Worm (Caenorhabditis elegans): Measurements from ENCODE around the gene T13H5.8.

T13H5.8 gene

ce11 chrII:8480166-8480565 lies 38.1 kb upstream of the T13H5.8 start, which contains the start of gene lact-4:
Gene lact-4 (minus strand): TSS chrII:8480478.
- no peak for TF ChIP-seq php-3 (GFP tag; IDR thresholded peaks at IDR 0.05)
- TF ChIP-seq lsy-2 (tag; optimal IDR thresholded peaks at IDR 0.05): no peak
- peak in 1 of 2 experiments; percentile 11 for TF ChIP-seq unc-62 (GFP tag; optimal IDR thresholded peaks at IDR 0.05 in 1 of 2)
- TF ChIP-seq unc-62 (tag; optimal IDR thresholded peaks at IDR 0.05): no peak
- peak; percentile 93 for TF ChIP-seq aha-1 (tag)
- 0 out of 2 replicates have a peak, but pooled peaks have one; percentile 8 for TF ChIP-seq Y105C5A.15 (GFP tag; IDR thresholded peaks at IDR 0.05)
- TF ChIP-seq spr-3 (GFP tag; optimal IDR thresholded peaks at IDR 0.05): no peak
- TF ChIP-seq D1046.2 (GFP tag; IDR thresholded peaks at IDR 0.05): no peak
- TF ChIP-seq tag-97 (GFP tag; IDR thresholded peaks at IDR 0.05): no peak
- TF ChIP-seq ceh-62 (tag; optimal IDR thresholded peaks at IDR 0.05): no peak

DNA sequence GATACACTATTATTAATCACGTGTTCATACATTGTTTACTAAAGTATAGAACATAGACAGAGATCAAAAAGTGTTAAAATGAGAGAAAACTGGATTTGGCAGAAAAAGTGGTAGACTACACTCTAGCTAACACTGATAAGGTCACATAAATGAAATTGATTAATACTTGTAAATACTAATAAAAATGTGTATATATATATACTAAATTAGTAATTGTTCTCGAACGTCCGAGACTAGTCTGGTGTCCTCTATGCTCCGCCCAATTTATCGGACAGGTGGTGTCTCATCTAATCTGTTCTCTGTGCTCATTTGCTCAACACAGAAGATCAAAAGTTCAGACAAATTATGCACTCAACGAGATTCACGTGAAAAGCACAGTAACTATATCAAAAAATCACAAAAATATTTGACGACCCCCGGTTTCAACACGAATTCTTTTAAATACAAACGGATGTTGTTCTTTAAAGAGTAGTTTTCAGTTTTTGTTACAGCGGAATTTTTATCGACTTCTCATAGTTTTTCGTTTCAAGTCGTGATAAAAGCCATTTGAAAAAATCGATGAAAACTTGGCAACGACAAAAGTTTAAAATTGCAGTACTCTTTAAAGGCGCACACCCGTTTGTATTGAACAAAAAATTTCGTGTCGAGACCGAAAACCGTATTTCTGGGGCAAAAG lies 37.1 kb upstream of the T13H5.8 start:
- TF ChIP-seq nhr-10 (tag; optimal IDR thresholded peaks at IDR 0.05) (no peak), hlh-11 (tag; optimal IDR thresholded peaks at IDR 0.05) (peak; percentile 60), nhr-41 (GFP tag; IDR thresholded peaks at IDR 0.05) (no peak), tra-1 (GFP tag; IDR thresholded peaks at IDR 0.05) (0 out of 2 replicates have a peak, but pooled peaks have one; percentile 23), Y75B8A.6 (GFP tag; IDR thresholded peaks at IDR 0.05) (0 out of 2 replicates have a peak, but pooled peaks have one; percentile 41), spr-3 (GFP tag; optimal IDR thresholded peaks at IDR 0.05) (no peak), daf-16 (GFP tag; optimal IDR thresholded peaks at IDR 0.05) (peak in 1 of 2 experiments; percentile 87), daf-16 (tag; optimal IDR thresholded peaks at IDR 0.05) (peak; percentile 70), nhr-6 (tag; optimal IDR thresholded peaks at IDR 0.05) (no peak), unc-62 (GFP tag; optimal IDR thresholded peaks at IDR 0.05 in 1 of 2) (peak in 1 of 2 experiments; percentile 5), unc-62 (tag; optimal IDR thresholded peaks at IDR 0.05) (no peak), nhr-102 (tag; optimal IDR thresholded peaks at IDR 0.05) (peak; percentile 40), hmg-1.1 (GFP tag; IDR thresholded peaks at IDR 0.05) (no peak), nhr-77 (tag; optimal IDR thresholded peaks at IDR 0.05) (peak; percentile 39), ceh-82 (tag; optimal IDR thresholded peaks at IDR 0.05) (no peak), saeg-2 (GFP tag; IDR thresholded peaks at IDR 0.05) (no peak), dmd-6 (GFP tag; IDR thresholded peaks at IDR 0.05) (peak; percentile 72), lin-13 (GFP tag; optimal IDR thresholded peaks at IDR 0.05) (no peak), F26F4.8 (GFP tag; conservative IDR thresholded peaks at IDR 0.05) (no peak), ztf-7 (tag; optimal IDR thresholded peaks at IDR 0.05) (no peak), daf-8 (GFP tag; IDR thresholded peaks at IDR 0.05) (no peak), sdz-12 (GFP tag; optimal IDR thresholded peaks at IDR 0.05) (no peak), lir-3 (tag; optimal IDR thresholded peaks at IDR 0.05) (no peak), R02D3.7 (tag; optimal IDR thresholded peaks at IDR 0.05) (no peak), mxl-2 (GFP tag; conservative IDR thresholded peaks at IDR 0.05) (peak; percentile 83), nhr-48 (tag; optimal IDR thresholded peaks at IDR 0.05) (peak; percentile 56), lim-7 (GFP tag; IDR thresholded peaks at IDR 0.05) (no peak), F10B5.3 (tag; optimal IDR thresholded peaks at IDR 0.05) (no peak), lin-38 (GFP tag; IDR thresholded peaks at IDR 0.05) (0 out of 2 replicates have a peak, but pooled peaks have one; percentile 27), nhr-237 (tag; optimal IDR thresholded peaks at IDR 0.05) (no peak), aly-2 (tag; optimal IDR thresholded peaks at IDR 0.05) (no peak), aha-1 (tag) (peak; percentile 98), lsy-2 (tag; optimal IDR thresholded peaks at IDR 0.05) (peak in 1 of 2 experiments; percentile 52), ztf-11 (tag; optimal IDR thresholded peaks at IDR 0.05) (no peak), hlh-30 (tag; optimal IDR thresholded peaks at IDR 0.05; ENCODE audit: insufficient read depth) (peak; percentile 40), ZK546.5 (tag; optimal IDR thresholded peaks at IDR 0.05) (no peak), egl-27 (tag; optimal IDR thresholded peaks at IDR 0.05) (no peak), mdl-1 (tag; optimal IDR thresholded peaks at IDR 0.05) (peak in 1 of 2 experiments; percentile 17), zfp-2 (tag; optimal IDR thresholded peaks at IDR 0.05) (no peak), zip-11 (GFP tag; IDR thresholded peaks at IDR 0.05) (0 out of 2 replicates have a peak, but pooled peaks have one; percentile 14), rbr-2 (tag; optimal IDR thresholded peaks at IDR 0.05) (no peak), lin-39 (tag; optimal IDR thresholded peaks at IDR 0.05) (no peak), vab-7 (GFP tag; IDR thresholded peaks at IDR 0.05) (no peak), jun-1 (tag; optimal IDR thresholded peaks at IDR 0.05) (no peak), ceh-28 (tag; optimal IDR thresholded peaks at IDR 0.05) (no peak)
